Fruit fly (Drosophila melanogaster): Measurements from ENCODE around the gene fok.

fok gene

DNA sequence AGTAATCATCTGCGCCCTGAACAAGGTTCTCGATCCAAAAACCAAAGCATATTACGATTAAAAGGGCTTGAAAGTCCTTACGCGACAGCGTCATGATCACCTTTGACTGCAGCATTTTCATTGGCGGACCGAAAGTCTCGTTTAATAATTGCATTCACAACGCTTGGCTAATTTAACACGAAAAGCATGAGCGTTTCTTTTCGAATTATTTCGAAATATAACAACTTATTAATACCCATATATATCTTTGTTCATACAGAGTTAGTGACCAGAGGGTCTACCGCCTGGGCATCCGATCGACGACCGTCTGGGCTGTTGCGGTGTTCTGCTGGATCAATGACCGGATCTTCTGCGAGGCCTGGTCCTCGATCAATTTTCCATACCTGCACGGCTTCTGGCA is 12.8 kb downstream of the fok start, which contains the start of gene CG10730:
TSS of gene CG10730 (minus strand) at position 101 of the 400 bp plus-strand sequence.
- no peak for TF ChIP-seq CG12768 (GFP tag; optimal IDR thresholded peaks at IDR 0.05)
- TF ChIP-seq CG33017 (tag; optimal IDR thresholded peaks at IDR 0.05), result no peak
- TF ChIP-seq Hr96 (GFP tag; optimal IDR thresholded peaks at IDR 0.05), result no peak
- TF ChIP-seq Crg-1 (GFP tag; optimal IDR thresholded peaks at IDR 0.05), result no peak
- no peak for TF ChIP-seq Mnt (GFP tag; optimal IDR thresholded peaks at IDR 0.05)
- TF ChIP-seq CG11617 (GFP tag; optimal IDR thresholded peaks at IDR 0.05), result no peak
- TF ChIP-seq toe (GFP tag; optimal IDR thresholded peaks at IDR 0.05), result no peak
- no peak for TF ChIP-seq CG5204 (GFP tag; optimal IDR thresholded peaks at IDR 0.05)
- no peak for TF ChIP-seq kay (GFP tag; ENCODE audit: borderline replicate concordance)
- no peak for TF ChIP-seq CG1620 (GFP tag; optimal IDR thresholded peaks at IDR 0.05)

DNA sequence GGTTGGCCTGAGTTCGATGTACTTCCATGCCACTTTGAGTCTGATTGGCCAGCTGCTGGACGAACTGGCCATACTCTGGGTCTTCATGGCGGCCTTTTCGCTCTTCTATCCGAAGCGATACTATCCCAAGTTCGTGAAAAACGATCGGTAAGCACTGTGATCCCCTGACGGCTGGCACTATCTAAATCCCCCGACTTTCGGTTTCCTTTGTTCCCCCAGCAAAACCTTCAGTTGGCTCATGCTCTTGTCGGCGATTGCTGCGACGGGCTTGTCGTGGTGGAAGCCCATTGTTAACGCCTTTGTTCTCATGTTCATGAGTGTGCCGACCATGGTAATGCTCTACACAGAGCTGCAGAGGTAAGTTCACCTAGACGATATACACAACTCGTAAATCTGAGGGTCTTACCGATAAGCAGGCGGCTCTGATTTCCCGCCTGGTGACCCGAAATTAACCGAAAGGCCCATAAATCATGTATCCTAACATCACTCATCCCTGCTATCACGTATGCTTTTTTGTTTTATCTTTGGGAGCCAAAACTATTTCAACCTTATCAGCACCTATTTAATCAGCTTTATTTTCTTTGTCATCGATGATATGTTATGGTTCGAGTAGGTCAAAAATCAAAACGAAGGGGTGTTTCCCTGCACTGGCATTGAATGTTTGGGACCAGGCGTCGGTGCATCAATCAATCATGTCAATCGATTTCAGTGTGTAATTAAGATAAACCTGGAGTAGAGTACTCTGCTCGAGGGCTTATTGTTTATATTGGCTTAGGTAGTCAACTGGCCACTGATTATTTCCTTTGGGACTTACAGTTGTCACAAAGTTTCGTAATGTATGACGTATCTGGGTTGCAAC is 15.5 kb downstream of the fok start:
- TF ChIP-seq cnc (optimal IDR thresholded peaks at IDR 0.05), result no peak
- peak; percentile 43 for TF ChIP-seq kay (GFP tag; ENCODE audit: borderline replicate concordance)

DNA sequence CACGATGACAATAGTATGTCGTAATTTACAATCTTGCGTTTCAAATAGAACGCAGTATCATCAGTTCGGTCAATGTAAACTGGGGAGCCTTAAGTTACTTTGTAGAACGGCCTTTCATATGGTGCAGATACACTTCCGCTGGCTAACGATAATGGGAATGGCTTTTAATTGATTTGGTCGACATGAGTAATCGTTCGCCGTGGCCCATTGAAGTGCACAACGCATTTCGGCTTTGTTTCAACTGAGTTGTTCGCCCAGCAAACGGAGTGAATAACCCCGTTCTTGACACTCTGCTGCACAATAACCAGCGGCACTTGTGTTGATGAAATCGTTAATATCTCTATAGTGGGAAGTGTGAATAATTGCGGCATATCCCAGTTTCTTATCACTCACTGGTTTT is 16.9 kb downstream of the fok start:
- TF ChIP-seq CG14711 (tag; optimal IDR thresholded peaks at IDR 0.05) (no peak), cic (GFP tag; optimal IDR thresholded peaks at IDR 0.05) (no peak), kay (GFP tag; ENCODE audit: borderline replicate concordance) (no peak), CG12768 (GFP tag; optimal IDR thresholded peaks at IDR 0.05) (no peak), Crg-1 (GFP tag; optimal IDR thresholded peaks at IDR 0.05) (no peak), CG7045 (GFP tag; optimal IDR thresholded peaks at IDR 0.05) (no peak), toe (GFP tag; optimal IDR thresholded peaks at IDR 0.05) (no peak), CG5204 (GFP tag; optimal IDR thresholded peaks at IDR 0.05) (no peak), CG33017 (tag; optimal IDR thresholded peaks at IDR 0.05) (no peak), CG11617 (GFP tag; optimal IDR thresholded peaks at IDR 0.05) (no peak)

DNA sequence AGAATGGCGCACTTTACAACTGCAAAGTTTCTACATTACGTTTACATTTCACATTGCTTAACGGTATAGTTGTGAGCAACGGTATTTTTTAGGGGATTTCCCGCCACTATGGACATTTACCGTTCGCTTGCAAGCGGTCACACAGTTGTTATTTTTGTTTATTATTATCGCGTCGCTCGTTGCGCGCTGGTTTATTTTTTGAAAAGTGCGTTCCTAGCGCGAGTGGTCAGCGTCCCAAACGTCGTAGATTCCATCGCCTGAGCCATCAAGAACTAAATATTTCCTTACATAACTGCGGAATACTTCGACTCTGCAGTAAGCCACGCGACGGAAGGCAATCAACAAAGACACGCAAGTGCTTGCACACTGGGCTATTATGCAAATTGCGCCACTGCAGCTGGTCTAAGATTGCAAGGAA is 18.6 kb downstream of the fok start, which contains the start of gene bwa:
TSS of gene bwa (plus strand) at position 159 of the 418 bp plus-strand sequence.
- TF ChIP-seq cic (GFP tag; optimal IDR thresholded peaks at IDR 0.05) (peak; percentile 28), CG12768 (GFP tag; optimal IDR thresholded peaks at IDR 0.05) (no peak), pad (GFP tag; optimal IDR thresholded peaks at IDR 0.05) (no peak), CG5204 (GFP tag; optimal IDR thresholded peaks at IDR 0.05) (no peak), Mnt (GFP tag; optimal IDR thresholded peaks at IDR 0.05) (peak; percentile 14), toe (GFP tag; optimal IDR thresholded peaks at IDR 0.05) (no peak), CG7045 (GFP tag; optimal IDR thresholded peaks at IDR 0.05) (no peak), CG33017 (tag; optimal IDR thresholded peaks at IDR 0.05) (peak; percentile 12), CG14711 (tag; optimal IDR thresholded peaks at IDR 0.05) (peak; percentile 1), ovo (GFP tag; optimal IDR thresholded peaks at IDR 0.05) (peak; percentile 83)

DNA sequence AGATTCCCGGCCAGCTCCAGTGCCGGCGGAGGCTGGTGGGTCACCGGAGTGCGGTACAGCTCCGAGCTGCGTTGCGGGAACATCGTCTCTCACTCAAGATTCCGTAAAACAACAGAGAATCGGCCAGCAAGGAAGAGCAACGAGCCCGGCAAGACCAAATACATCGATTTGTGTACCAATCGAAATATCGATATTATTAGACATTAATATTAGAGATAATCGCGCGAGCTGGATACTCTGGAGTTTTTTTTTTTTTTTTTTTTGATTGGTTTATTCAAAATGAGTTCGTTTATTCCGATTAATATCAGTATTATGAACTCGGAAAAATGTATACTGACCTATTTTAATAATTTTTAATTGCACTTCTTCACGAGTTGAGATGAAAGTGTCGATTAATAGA is 19.4 kb downstream of the fok start, which contains the start of gene vls:
TSS of gene vls (minus strand) at position 164 of the 400 bp plus-strand sequence.
- TF ChIP-seq kay (GFP tag; ENCODE audit: borderline replicate concordance) (no peak), CG14711 (tag; optimal IDR thresholded peaks at IDR 0.05) (peak; percentile 89), Hr96 (GFP tag; optimal IDR thresholded peaks at IDR 0.05) (no peak), CG7045 (GFP tag; optimal IDR thresholded peaks at IDR 0.05) (no peak), cic (GFP tag; optimal IDR thresholded peaks at IDR 0.05) (no peak)

DNA sequence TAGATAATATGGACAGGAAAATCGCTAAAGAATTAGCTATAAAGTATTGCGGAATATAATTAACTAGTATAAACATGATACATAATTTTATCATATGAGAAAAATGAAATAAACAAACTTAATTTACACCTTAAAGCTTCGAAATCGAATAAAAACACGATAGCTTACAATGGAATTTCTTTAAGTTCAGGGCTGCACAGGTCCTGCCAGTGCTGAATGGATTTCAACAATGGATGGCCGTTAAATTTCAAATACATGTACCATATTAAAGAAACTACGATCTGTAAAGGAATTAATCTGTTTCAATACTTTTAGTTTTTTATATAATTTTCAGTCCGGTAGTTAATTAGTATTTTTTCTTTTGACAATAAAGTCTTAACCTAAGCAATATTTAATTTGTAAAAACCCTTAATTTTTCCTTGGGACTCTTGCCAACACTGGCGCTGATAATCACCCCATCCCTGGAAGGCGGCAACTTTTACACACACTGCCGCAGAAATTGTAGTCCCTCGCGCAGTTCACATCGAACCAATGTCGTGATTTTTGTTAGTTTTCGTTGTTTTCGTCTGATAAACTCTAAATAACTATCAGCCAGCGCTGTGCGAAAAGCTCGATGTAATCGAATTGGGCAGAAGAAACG is 23.7 kb downstream of the fok start, which contains the start of the genes barr and lok:
TSS of gene barr (minus strand) at position 353 of the 640 bp plus-strand sequence.
TSS of gene lok (plus strand) at position 405 of the 640 bp plus-strand sequence.
- TF ChIP-seq cnc (optimal IDR thresholded peaks at IDR 0.05) (no peak), Mnt (GFP tag; optimal IDR thresholded peaks at IDR 0.05) (peak; percentile 26), toe (GFP tag; optimal IDR thresholded peaks at IDR 0.05) (peak; percentile 83), tj (GFP tag; optimal IDR thresholded peaks at IDR 0.05) (peak; percentile 41), ovo (GFP tag; optimal IDR thresholded peaks at IDR 0.05) (peak; percentile 47), cic (GFP tag; optimal IDR thresholded peaks at IDR 0.05) (no peak), CG33017 (tag; optimal IDR thresholded peaks at IDR 0.05) (peak; percentile 10), CG14711 (tag; optimal IDR thresholded peaks at IDR 0.05) (peak; percentile 31), CG11617 (GFP tag; optimal IDR thresholded peaks at IDR 0.05) (peak; percentile 41), Hr96 (GFP tag; optimal IDR thresholded peaks at IDR 0.05) (peak; percentile 60), bab1 (GFP tag; optimal IDR thresholded peaks at IDR 0.05) (no peak), CG7045 (GFP tag; optimal IDR thresholded peaks at IDR 0.05) (peak; percentile 33), CG7101 (tag; optimal IDR thresholded peaks at IDR 0.05) (peak; percentile 42), pad (GFP tag; optimal IDR thresholded peaks at IDR 0.05) (peak; percentile 53), Crg-1 (GFP tag; optimal IDR thresholded peaks at IDR 0.05) (peak; percentile 39), CG5204 (GFP tag; optimal IDR thresholded peaks at IDR 0.05) (no peak), Clk (GFP tag; optimal IDR thresholded peaks at IDR 0.05) (no peak), CG12768 (GFP tag; optimal IDR thresholded peaks at IDR 0.05) (peak; percentile 43), kay (GFP tag; ENCODE audit: borderline replicate concordance) (no peak), CG1620 (GFP tag; optimal IDR thresholded peaks at IDR 0.05) (peak; percentile 64)
